Fruit fly (Drosophila melanogaster) whole organism, adult: ENCODE data around the gene dock.

Experiments used
- CG7045 ChIP-seq: fragments of 200-800 bp; sonication (Bioruptor generic); optimal IDR thresholded peaks from 2 replicates; lab custom pipeline; 2017; ENCODE audit warnings: missing biosample characterization, mild to moderate bottlenecking, missing genetic modification characterization
- Hr96 ChIP-seq: fragments of 200-800 bp; sonication (Bioruptor generic); optimal IDR thresholded peaks from 2 replicates; lab custom pipeline; 2016; ENCODE audit warnings: missing biosample characterization, missing genetic modification characterization

DNA sequence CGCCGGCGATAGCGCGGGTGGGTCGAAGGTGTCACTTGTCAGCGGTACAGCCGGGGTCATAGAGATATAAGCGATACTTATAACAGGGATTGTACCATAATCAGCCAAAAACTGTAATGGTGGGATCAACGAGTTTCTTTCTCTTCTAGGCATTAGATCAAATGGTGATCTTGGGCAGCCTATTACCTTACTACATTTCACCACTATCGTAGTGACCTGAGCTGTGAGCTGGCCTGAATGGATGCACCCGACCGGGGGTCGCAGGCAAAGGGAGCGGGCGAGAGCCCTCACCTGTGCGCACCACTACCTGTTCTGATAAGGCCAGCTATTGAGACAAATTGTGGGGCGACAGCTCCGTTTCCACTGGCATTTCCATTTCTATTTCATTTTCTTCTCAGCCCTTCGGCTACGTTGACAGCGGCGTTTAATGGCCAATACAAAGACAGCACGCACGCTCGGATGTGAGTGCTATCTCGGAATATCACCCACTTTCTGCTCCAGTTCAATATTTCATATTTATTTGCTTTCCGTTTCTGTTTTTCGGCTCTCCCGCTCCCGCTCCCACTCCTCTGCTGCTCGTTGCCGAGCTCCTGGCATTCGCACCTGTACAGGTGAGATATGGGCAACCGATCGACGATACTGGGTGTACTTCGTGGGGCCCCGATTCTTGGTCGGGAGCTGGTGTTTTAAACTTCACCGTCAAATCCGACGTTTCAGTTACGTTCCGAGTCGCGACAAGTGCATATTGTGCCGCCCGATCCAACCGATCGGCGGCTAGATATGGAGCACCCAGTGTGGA lies 31.1 kb downstream of the dock start:
- TF ChIP-seq CG7045 (GFP tag; lab: Kevin White, UChicago) (no peak), Hr96 (no peak)
